Fruit fly (Drosophila melanogaster): ENCODE data around the gene Hel89B.

The Hel89B gene

DNA sequence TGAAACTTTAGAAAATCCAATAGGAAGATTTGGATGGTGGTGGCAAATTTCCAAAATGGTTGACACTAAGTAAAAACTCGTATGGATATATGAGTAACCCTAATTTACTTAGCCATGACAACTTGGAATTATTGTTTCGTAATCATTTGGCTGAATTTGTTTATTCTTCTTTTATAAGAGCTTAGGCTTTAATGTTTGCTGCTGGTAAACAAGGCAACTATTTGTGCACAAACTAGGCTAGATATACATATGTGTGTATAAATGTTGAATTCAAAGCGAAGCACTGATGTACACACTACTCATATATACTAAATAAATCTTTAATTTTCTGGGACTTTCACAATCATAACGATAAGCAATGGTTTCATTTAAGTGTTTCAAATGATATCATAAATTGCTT lies 32.8 kb downstream of the Hel89B start (continued):
- TF ChIP-seq CG3838 (GFP tag; optimal IDR thresholded peaks at IDR 0.05) (no peak), D19B (GFP tag; optimal IDR thresholded peaks at IDR 0.05) (no peak), CG1832 (GFP tag; optimal IDR thresholded peaks at IDR 0.05) (no peak), slbo (GFP tag; IDR thresholded peaks at IDR 0.05) (no peak), CG10654 (GFP tag; optimal IDR thresholded peaks at IDR 0.05) (no peak), Pdp1 (GFP tag; optimal IDR thresholded peaks at IDR 0.05) (peak in 1 of 2 experiments; percentile 63), CG4328 (GFP tag; optimal IDR thresholded peaks at IDR 0.05) (peak; percentile 62), Awh (GFP tag; IDR thresholded peaks at IDR 0.05) (peak; percentile 63; the same call in 1 of the 2 replicates), yki (optimal IDR thresholded peaks at IDR 0.05) (no peak), nom (GFP tag; optimal IDR thresholded peaks at IDR 0.05) (no peak), BtbVII (GFP tag; optimal IDR thresholded peaks at IDR 0.05) (peak; percentile 12), CG8478 (optimal IDR thresholded peaks at IDR 0.05) (no peak), tap (tag; optimal IDR thresholded peaks at IDR 0.05) (peak; percentile 53), pum (GFP tag; optimal IDR thresholded peaks at IDR 0.05) (no peak), so (GFP tag; IDR thresholded peaks at IDR 0.05) (no peak), HmgD (GFP tag; optimal IDR thresholded peaks at IDR 0.05) (no peak), Gsc (GFP tag; IDR thresholded peaks at IDR 0.05) (no peak), Myb (GFP tag; optimal IDR thresholded peaks at IDR 0.05) (no peak), eyg (GFP tag; optimal IDR thresholded peaks at IDR 0.05) (no peak), CG4360 (GFP tag; IDR thresholded peaks at IDR 0.05) (no peak), CG33557 (GFP tag; optimal IDR thresholded peaks at IDR 0.05) (peak; percentile 62), CG8765 (GFP tag; IDR thresholded peaks at IDR 0.05) (no peak), lilli (GFP tag; optimal IDR thresholded peaks at IDR 0.05) (peak; percentile 3), inv (GFP tag; IDR thresholded peaks at IDR 0.05; ENCODE audit: partially characterized antibody) (no peak), MESR4 (GFP tag; optimal IDR thresholded peaks at IDR 0.05) (no peak), kah (GFP tag; optimal IDR thresholded peaks at IDR 0.05) (no peak), CG6765 (GFP tag; optimal IDR thresholded peaks at IDR 0.05) (peak; percentile 36), Hmx (GFP tag; optimal IDR thresholded peaks at IDR 0.05) (no peak), dpn (GFP tag; optimal IDR thresholded peaks at IDR 0.05) (no peak), CG9609 (GFP tag; optimal IDR thresholded peaks at IDR 0.05) (no peak), CG7745 (tag; optimal IDR thresholded peaks at IDR 0.05) (no peak), sqz (GFP tag; optimal IDR thresholded peaks at IDR 0.05) (peak; percentile 53), psq (GFP tag; optimal IDR thresholded peaks at IDR 0.05) (no peak), corto (GFP tag; optimal IDR thresholded peaks at IDR 0.05) (no peak), Lhr (GFP tag; optimal IDR thresholded peaks at IDR 0.05) (no peak), CG13123 (GFP tag; optimal IDR thresholded peaks at IDR 0.05) (no peak), caup (GFP tag; optimal IDR thresholded peaks at IDR 0.05; ENCODE audit: severe bottlenecking) (peak; percentile 29), p53 (GFP tag; optimal IDR thresholded peaks at IDR 0.05) (no peak), tio (GFP tag; optimal IDR thresholded peaks at IDR 0.05) (no peak), Hr78 (GFP tag; optimal IDR thresholded peaks at IDR 0.05) (no peak), oc (tag; optimal IDR thresholded peaks at IDR 0.05) (no peak), CG12942 (GFP tag; optimal IDR thresholded peaks at IDR 0.05) (no peak), CG15696 (tag; optimal IDR thresholded peaks at IDR 0.05) (peak; percentile 49), CG8290 (GFP tag; optimal IDR thresholded peaks at IDR 0.05) (no peak), CG8290 (tag; optimal IDR thresholded peaks at IDR 0.05) (peak in 1 of 2 experiments; percentile 62), CG9797 (GFP tag; optimal IDR thresholded peaks at IDR 0.05) (no peak), CG7928 (GFP tag; optimal IDR thresholded peaks at IDR 0.05) (no peak), mld (GFP tag; IDR thresholded peaks at IDR 0.05; ENCODE audit: partially characterized antibody) (no peak), CG15011 (GFP tag; optimal IDR thresholded peaks at IDR 0.05) (peak; percentile 54), stwl (tag; optimal IDR thresholded peaks at IDR 0.05) (no peak), Doc2 (GFP tag; IDR thresholded peaks at IDR 0.05) (no peak), Spps (tag; optimal IDR thresholded peaks at IDR 0.05) (no peak)
